Worm (Caenorhabditis elegans): Measurements from ENCODE around the gene F14H8.4.

ce11 chrV:15023544-15023943, at the start of gene F14H8.4:
- TF ChIP-seq nhr-11 (tag; optimal IDR thresholded peaks at IDR 0.05), result no peak
- TF ChIP-seq snpc-4 (tag; optimal IDR thresholded peaks at IDR 0.05), result no peak
- TF ChIP-seq lin-1 (GFP tag; IDR thresholded peaks at IDR 0.05), result no peak
- no peak for TF ChIP-seq nhr-28 (tag; optimal IDR thresholded peaks at IDR 0.05)
- no peak for TF ChIP-seq vab-7 (GFP tag; IDR thresholded peaks at IDR 0.05)
- no peak for TF ChIP-seq hlh-30 (tag; optimal IDR thresholded peaks at IDR 0.05; ENCODE audit: insufficient read depth)
- TF ChIP-seq unc-62 (GFP tag; optimal IDR thresholded peaks at IDR 0.05 in 1 of 2), result no peak
- TF ChIP-seq unc-62 (tag; optimal IDR thresholded peaks at IDR 0.05), result no peak
- no peak for TF ChIP-seq ceh-82 (tag; optimal IDR thresholded peaks at IDR 0.05)

Data from whole organism, L4 larva.